5 worm cellular contexts compared by ENCODE assay signal in genomic region chrII:13369231-13369630, ce11.
TF ChIP-seq lines count a peak whose summit lies in the region.

Gene Y48C3A.20 (plus strand): TSS chrII:13369607.

TF ChIP-seq in whole organism, L1 larva, 84 proteins besides CTCF, POLR2A, EP300 and RAD21 (continues in another document):
- TF ChIP-seq mdl-1 (tag; optimal IDR thresholded peaks at IDR 0.05; lab: Kevin White, UChicago), result peak in 1 of 2 experiments; percentile 72
- TF ChIP-seq egl-13 (tag; optimal IDR thresholded peaks at IDR 0.05; lab: Kevin White, UChicago), result peak; percentile 62
- peak; percentile 32 for TF ChIP-seq hpl-2 (GFP tag; optimal IDR thresholded peaks at IDR 0.05; lab: Kevin White, UChicago)
- TF ChIP-seq blmp-1 (tag; optimal IDR thresholded peaks at IDR 0.05; lab: Kevin White, UChicago), result peak; percentile 67
- TF ChIP-seq mep-1 (tag; optimal IDR thresholded peaks at IDR 0.05; lab: Kevin White, UChicago), result peak; percentile 97
- TF ChIP-seq sup-37 (GFP tag; optimal IDR thresholded peaks at IDR 0.05; lab: Kevin White, UChicago), result peak; percentile 8
- TF ChIP-seq C04F5.9 (tag; optimal IDR thresholded peaks at IDR 0.05; lab: Kevin White, UChicago), result peak; percentile 71
- TF ChIP-seq nhr-84 (tag; optimal IDR thresholded peaks at IDR 0.05; lab: Kevin White, UChicago), result no peak
- TF ChIP-seq jun-1 (tag; optimal IDR thresholded peaks at IDR 0.05; lab: Kevin White, UChicago), result no peak
- peak; percentile 83 to 86 for TF ChIP-seq efl-1 (optimal IDR thresholded peaks at IDR 0.05; lab: Kevin White, UChicago)
- peak; percentile 84 to 98 for TF ChIP-seq efl-1 (GFP tag; optimal IDR thresholded peaks at IDR 0.05 in 1 of 2; lab: Kevin White, UChicago)
- peak; percentile 76 for TF ChIP-seq unc-86 (tag; optimal IDR thresholded peaks at IDR 0.05; lab: Kevin White, UChicago)
- peak; percentile 83 to 85 for TF ChIP-seq lsy-2 (tag; optimal IDR thresholded peaks at IDR 0.05; lab: Kevin White, UChicago)
- TF ChIP-seq fos-1 (tag; optimal IDR thresholded peaks at IDR 0.05; lab: Kevin White, UChicago), result peak; percentile 73
- TF ChIP-seq grh-1 (GFP tag; IDR thresholded peaks at IDR 0.05; lab: Robert Waterston, UW), result no peak; the same call in 1 of the 2 replicates
- TF ChIP-seq F16B12.6 (tag; optimal IDR thresholded peaks at IDR 0.05; lab: Kevin White, UChicago), result peak; percentile 99
- TF ChIP-seq Y116A8C.19 (tag; optimal IDR thresholded peaks at IDR 0.05; lab: Kevin White, UChicago; ENCODE audit: borderline replicate concordance), result no peak
- peak; percentile 90 for TF ChIP-seq snu-23 (GFP tag; optimal IDR thresholded peaks at IDR 0.05; lab: Kevin White, UChicago)

TF ChIP-seq in whole organism, L3 larva, 47 proteins besides CTCF, POLR2A, EP300 and RAD21 (continues in another document):
- no peak for TF ChIP-seq nhr-76 (tag; optimal IDR thresholded peaks at IDR 0.05; lab: Kevin White, UChicago)
- TF ChIP-seq mml-1 (tag; optimal IDR thresholded peaks at IDR 0.05; lab: Kevin White, UChicago), result no peak
- TF ChIP-seq eor-1 (tag; optimal IDR thresholded peaks at IDR 0.05; lab: Kevin White, UChicago), result peak in 1 of 2 experiments; percentile 40
- TF ChIP-seq R02D3.7 (tag; optimal IDR thresholded peaks at IDR 0.05; lab: Kevin White, UChicago), result no peak
- peak; percentile 13 for TF ChIP-seq jun-1 (tag; optimal IDR thresholded peaks at IDR 0.05; lab: Kevin White, UChicago)
- TF ChIP-seq nhr-11 (tag; optimal IDR thresholded peaks at IDR 0.05; lab: Kevin White, UChicago), result no peak
- TF ChIP-seq nhr-77 (tag; optimal IDR thresholded peaks at IDR 0.05; lab: Kevin White, UChicago), result no peak
- TF ChIP-seq ztf-4 (tag; optimal IDR thresholded peaks at IDR 0.05; lab: Kevin White, UChicago), result peak; percentile 15
- TF ChIP-seq lin-39 (tag; optimal IDR thresholded peaks at IDR 0.05; lab: Kevin White, UChicago), result peak; percentile 54
- TF ChIP-seq nfya-1 (tag; optimal IDR thresholded peaks at IDR 0.05; lab: Kevin White, UChicago; ENCODE audit: insufficient read depth), result peak; percentile 76
- TF ChIP-seq ZK546.5 (tag; optimal IDR thresholded peaks at IDR 0.05; lab: Kevin White, UChicago), result no peak
- peak; percentile 62 for TF ChIP-seq nhr-23 (tag; optimal IDR thresholded peaks at IDR 0.05; lab: Kevin White, UChicago)
- peak; percentile 5 for TF ChIP-seq nhr-25 (tag; optimal IDR thresholded peaks at IDR 0.05; lab: Kevin White, UChicago)
- peak; percentile 36 for TF ChIP-seq skn-1 (tag; optimal IDR thresholded peaks at IDR 0.05; lab: Kevin White, UChicago)
- peak; percentile 23 for TF ChIP-seq pqm-1 (tag; optimal IDR thresholded peaks at IDR 0.05; lab: Kevin White, UChicago)
- no peak for TF ChIP-seq egl-27 (tag; optimal IDR thresholded peaks at IDR 0.05; lab: Kevin White, UChicago)
- TF ChIP-seq egl-5 (tag; optimal IDR thresholded peaks at IDR 0.05; lab: Kevin White, UChicago), result peak; percentile 58
- peak; percentile 54 for TF ChIP-seq lin-15B (tag; optimal IDR thresholded peaks at IDR 0.05; lab: Kevin White, UChicago)
- peak; percentile 87 for TF ChIP-seq pha-4 (tag; optimal IDR thresholded peaks at IDR 0.05; lab: Kevin White, UChicago)

TF ChIP-seq in whole organism, early embryonic, 17 proteins besides CTCF, POLR2A, EP300 and RAD21:
- TF ChIP-seq F13C5.2 (tag; optimal IDR thresholded peaks at IDR 0.05; lab: Kevin White, UChicago) (peak; percentile 54), ceh-36 (tag; optimal IDR thresholded peaks at IDR 0.05; lab: Kevin White, UChicago) (no peak)

TF ChIP-seq in whole organism, midembryonic, 9 proteins besides CTCF, POLR2A, EP300 and RAD21:
- TF ChIP-seq tab-1 (GFP tag; IDR thresholded peaks at IDR 0.05; lab: Robert Waterston, UW) (no peak), flt-1 (GFP tag; IDR thresholded peaks at IDR 0.05; lab: Robert Waterston, UW) (no peak), cog-1 (tag; optimal IDR thresholded peaks at IDR 0.05; lab: Kevin White, UChicago) (peak; percentile 35)

TF ChIP-seq in whole organism, young adult, 124 proteins besides CTCF, POLR2A, EP300 and RAD21:
- no peak for TF ChIP-seq snpc-4 (GFP tag; optimal IDR thresholded peaks at IDR 0.05; lab: Kevin White, UChicago)
- TF ChIP-seq snpc-4 (tag; optimal IDR thresholded peaks at IDR 0.05; lab: Kevin White, UChicago), result peak in 1 of 4 experiments; percentile 74
- TF ChIP-seq egrh-3 (GFP tag; IDR thresholded peaks at IDR 0.05; lab: Robert Waterston, UW), result no peak
- no peak for TF ChIP-seq mes-4 (tag; optimal IDR thresholded peaks at IDR 0.05; lab: Kevin White, UChicago)
- TF ChIP-seq F22D6.2 (tag; optimal IDR thresholded peaks at IDR 0.05; lab: Kevin White, UChicago), result no peak
- no peak for TF ChIP-seq ceh-40 (GFP tag; IDR thresholded peaks at IDR 0.05; lab: Robert Waterston, UW)
- no peak for TF ChIP-seq C17E4.6 (GFP tag; IDR thresholded peaks at IDR 0.05; lab: Robert Waterston, UW)
- no peak for TF ChIP-seq aptf-3 (GFP tag; IDR thresholded peaks at IDR 0.05; lab: Robert Waterston, UW)
- no peak for TF ChIP-seq unc-130 (GFP tag; optimal IDR thresholded peaks at IDR 0.05; lab: Kevin White, UChicago)
- TF ChIP-seq snpc-1.3 (tag; optimal IDR thresholded peaks at IDR 0.05; lab: Kevin White, UChicago; ENCODE audit: insufficient read depth), result peak; percentile 48
- peak; percentile 51 for TF ChIP-seq F23B12.7 (tag; optimal IDR thresholded peaks at IDR 0.05; lab: Kevin White, UChicago; ENCODE audit: insufficient read depth)
- TF ChIP-seq ceh-91 (GFP tag; IDR thresholded peaks at IDR 0.05; lab: Robert Waterston, UW), result no peak; the same call in 1 of the 2 replicates
- no peak for TF ChIP-seq bed-2 (GFP tag; IDR thresholded peaks at IDR 0.05; lab: Robert Waterston, UW)
- no peak for TF ChIP-seq ztf-3 (GFP tag; optimal IDR thresholded peaks at IDR 0.05; lab: Kevin White, UChicago)
- no peak for TF ChIP-seq B0035.1 (tag; optimal IDR thresholded peaks at IDR 0.05; lab: Kevin White, UChicago)
- no peak for TF ChIP-seq chd-7 (tag; optimal IDR thresholded peaks at IDR 0.05; lab: Kevin White, UChicago)
- no peak for TF ChIP-seq cebp-1 (GFP tag; IDR thresholded peaks at IDR 0.05; lab: Robert Waterston, UW)
- no peak for TF ChIP-seq cebp-1 (tag; optimal IDR thresholded peaks at IDR 0.05; lab: Kevin White, UChicago)
- TF ChIP-seq lsl-1 (GFP tag; optimal IDR thresholded peaks at IDR 0.05; lab: Kevin White, UChicago), result peak; percentile 63
- TF ChIP-seq lin-54 (GFP tag; optimal IDR thresholded peaks at IDR 0.05; lab: Kevin White, UChicago), result peak; percentile 83
- TF ChIP-seq dpl-1 (GFP tag; optimal IDR thresholded peaks at IDR 0.05; lab: Kevin White, UChicago), result peak; percentile 27
- TF ChIP-seq D2030.7 (GFP tag; IDR thresholded peaks at IDR 0.05; lab: Robert Waterston, UW), result peak; percentile 62; the same call in 1 of the 2 replicates
- TF ChIP-seq tlf-1 (GFP tag; optimal IDR thresholded peaks at IDR 0.05; lab: Kevin White, UChicago), result no peak
- no peak for TF ChIP-seq let-607 (tag; optimal IDR thresholded peaks at IDR 0.05; lab: Kevin White, UChicago)
- TF ChIP-seq ztf-18 (tag; optimal IDR thresholded peaks at IDR 0.05; lab: Kevin White, UChicago), result no peak
- peak; percentile 100 for TF ChIP-seq hmg-1.2 (GFP tag; IDR thresholded peaks at IDR 0.05; lab: Robert Waterston, UW)
- no peak for TF ChIP-seq T26A5.8 (tag; optimal IDR thresholded peaks at IDR 0.05; lab: Kevin White, UChicago)
- TF ChIP-seq snpc-1.1 (tag; optimal IDR thresholded peaks at IDR 0.05; lab: Kevin White, UChicago; ENCODE audit: insufficient read depth), result peak; percentile 14
- no peak for TF ChIP-seq sea-2 (GFP tag; IDR thresholded peaks at IDR 0.05; lab: Robert Waterston, UW)
- TF ChIP-seq lin-40 (tag; optimal IDR thresholded peaks at IDR 0.05; lab: Kevin White, UChicago), result peak; percentile 53
- TF ChIP-seq snpc-3.4 (tag; optimal IDR thresholded peaks at IDR 0.05; lab: Kevin White, UChicago), result peak; percentile 67
- peak; percentile 43 for TF ChIP-seq xnd-1 (tag; optimal IDR thresholded peaks at IDR 0.05; lab: Kevin White, UChicago)
- no peak for TF ChIP-seq nfya-1 (tag; optimal IDR thresholded peaks at IDR 0.05; lab: Kevin White, UChicago; ENCODE audit: borderline replicate concordance, insufficient read depth)
- no peak; the same call in 1 of the 2 replicates for TF ChIP-seq rcor-1 (GFP tag; IDR thresholded peaks at IDR 0.05; lab: Robert Waterston, UW)
- peak; percentile 42; the same call in 1 of the 2 replicates for TF ChIP-seq ceh-100 (GFP tag; IDR thresholded peaks at IDR 0.05; lab: Robert Waterston, UW)
- TF ChIP-seq mcd-1 (GFP tag; IDR thresholded peaks at IDR 0.05; lab: Robert Waterston, UW), result no peak; the same call in 1 of the 2 replicates
- no peak; the same call in 1 of the 2 replicates for TF ChIP-seq ekl-4 (GFP tag; IDR thresholded peaks at IDR 0.05; lab: Robert Waterston, UW)
- peak; percentile 34 for TF ChIP-seq efl-1 (GFP tag; optimal IDR thresholded peaks at IDR 0.05; lab: Kevin White, UChicago)
- peak in 2 of 3 experiments; percentile 7 to 62 for TF ChIP-seq lin-35 (GFP tag; optimal IDR thresholded peaks at IDR 0.05; lab: Kevin White, UChicago)
- no peak for TF ChIP-seq aptf-2 (GFP tag; conservative IDR thresholded peaks at IDR 0.05; lab: Robert Waterston, UW)
- peak; percentile 13 for TF ChIP-seq K12H6.12 (tag; optimal IDR thresholded peaks at IDR 0.05; lab: Kevin White, UChicago)
- TF ChIP-seq hmg-20 (GFP tag; IDR thresholded peaks at IDR 0.05; lab: Robert Waterston, UW), result no peak
- TF ChIP-seq athp-1 (tag; optimal IDR thresholded peaks at IDR 0.05; lab: Kevin White, UChicago), result no peak
- TF ChIP-seq ceh-79 (tag; optimal IDR thresholded peaks at IDR 0.05; lab: Kevin White, UChicago), result no peak
- no peak for TF ChIP-seq Y53G8AR.9 (GFP tag; conservative IDR thresholded peaks at IDR 0.05; lab: Robert Waterston, UW)
- no peak for TF ChIP-seq Y53F4B.3 (GFP tag; IDR thresholded peaks at IDR 0.05; lab: Robert Waterston, UW)
- TF ChIP-seq Y79H2A.3 (GFP tag; conservative IDR thresholded peaks at IDR 0.05; lab: Robert Waterston, UW), result no peak
- TF ChIP-seq sdz-38 (tag; optimal IDR thresholded peaks at IDR 0.05; lab: Kevin White, UChicago), result no peak
- TF ChIP-seq madf-6 (GFP tag; IDR thresholded peaks at IDR 0.05; lab: Robert Waterston, UW), result peak; percentile 87

Comparison
In these comparisons a context has a peak if more than half of its experiments do, and no peak if none do; other contexts are left out.
1. Of the 8 proteins assayed by ChIP-seq in both whole organism, young adult and whole organism, L1 larva: peak only in whole organism, young adult: none; only in whole organism, L1 larva: nhr-90 and unc-130; in both: dpl-1, efl-1 and lin-35; in neither: 2; mixed calls (peak in some experiments, not most) for 1.